Fruit fly (Drosophila melanogaster) whole organism, embryonic: ENCODE data around the gene CG8677.

ENCODE experiments used
- CG14710 ChIP-seq: fragments of 200-800 bp; sonication (Bioruptor generic); optimal IDR thresholded peaks from 3 replicates; lab custom pipeline; 2019; ENCODE audit warnings: missing biosample characterization, mild to moderate bottlenecking, missing genetic modification characterization, moderate library complexity
- CG17829 ChIP-seq: fragments of 200-800 bp; optimal IDR thresholded peaks from 2 replicates; lab custom pipeline; 2019; ENCODE audit warnings: missing biosample characterization, mild to moderate bottlenecking, missing genetic modification characterization, moderate library complexity
- CG2678 ChIP-seq: fragments of 200-800 bp; sonication (Bioruptor generic); optimal IDR thresholded peaks from 3 replicates; lab custom pipeline; 2019; ENCODE audit warnings: missing biosample characterization, mild to moderate bottlenecking, missing genetic modification characterization, moderate library complexity
- CG4820 ChIP-seq: fragments of 200-800 bp; sonication (Bioruptor generic); optimal IDR thresholded peaks from 3 replicates; lab custom pipeline; 2016; ENCODE audit warnings: missing biosample characterization, missing genetic modification characterization
- Vsx1 ChIP-seq: fragments of 200-800 bp; sonication (Bioruptor generic); optimal IDR thresholded peaks from 2 replicates; lab custom pipeline; 2017; ENCODE audit warnings: missing biosample characterization, mild to moderate bottlenecking, missing genetic modification characterization, missing genetic modification reagents

- TF ChIP-seq CG14710 (tag; lab: Kevin White, UChicago) (peak; percentile 98), CG4820 (no peak), CG17829 (peak; percentile 42), CG2678 (tag; lab: Kevin White, UChicago) (no peak), Vsx1 (GFP tag; lab: Kevin White, UChicago) (no peak)
These were observed 42.5 kb downstream of the CG8677 start for dm6 chr2L:21263470-21264146.
